Fruit fly (Drosophila melanogaster) whole organism, embryonic: Measurements from ENCODE around the gene CG14043.
A peak's percentile ranks its signal among the peaks of the same experiment; 100 is the strongest.

Experiments
- ATbp ChIP-seq: fragments of 200-800 bp; sonication (Bioruptor generic); optimal IDR thresholded peaks from 2 replicates; lab custom pipeline; 2017; ENCODE audit warnings: missing biosample characterization, mild to moderate bottlenecking, missing genetic modification characterization, missing genetic modification reagents
- Bdp1 ChIP-seq: fragments of 200-800 bp; sonication (Bioruptor generic); optimal IDR thresholded peaks from 3 replicates; lab custom pipeline; 2016; ENCODE audit warnings: missing biosample characterization, missing genetic modification characterization
- CG10267 ChIP-seq: fragments of 200-800 bp; sonication (Bioruptor generic); optimal IDR thresholded peaks from 2 replicates; lab custom pipeline; 2018; ENCODE audit warnings: missing biosample characterization, mild to moderate bottlenecking, missing genetic modification characterization, moderate library complexity
- CG10543 ChIP-seq: fragments of 200-800 bp; sonication (Bioruptor generic); optimal IDR thresholded peaks from 3 replicates; lab custom pipeline; 2017; ENCODE audit warnings: missing biosample characterization, mild to moderate bottlenecking, missing genetic modification characterization, moderate library complexity
- CG12744 ChIP-seq: fragments of 200-800 bp; sonication (Bioruptor generic); optimal IDR thresholded peaks from 2 replicates; lab custom pipeline; 2016; ENCODE audit warnings: missing biosample characterization, missing genetic modification characterization
- CG15479 ChIP-seq: fragments of 200-800 bp; sonication (Bioruptor generic); optimal IDR thresholded peaks from 3 replicates; lab custom pipeline; 2019; ENCODE audit warnings: missing biosample characterization, mild to moderate bottlenecking, missing genetic modification characterization, moderate library complexity
- CG30403 ChIP-seq: fragments of 200-800 bp; sonication (Bioruptor generic); optimal IDR thresholded peaks from 3 replicates; lab custom pipeline; 2016; ENCODE audit warnings: missing biosample characterization, missing genetic modification characterization
- CG32772 ChIP-seq: fragments of 200-800 bp; sonication (Bioruptor generic); IDR thresholded peaks from 2 replicates; pipeline ENCODE4 v1.3.6; 2022; ENCODE audit warnings: missing biosample characterization, missing genetic modification characterization
- CG3726 ChIP-seq: fragments of 200-800 bp; sonication (Bioruptor generic); IDR thresholded peaks from 3 replicates; pipeline ENCODE4, ENCODE4 v1.3.6; 2022; ENCODE audit warnings: missing biosample characterization, missing genetic modification characterization
- CG5180 ChIP-seq: fragments of 200-800 bp; sonication (Bioruptor generic); optimal IDR thresholded peaks from 3 replicates; lab custom pipeline; 2017; ENCODE audit warnings: missing biosample characterization, missing genetic modification characterization, mild to moderate bottlenecking, moderate library complexity, missing genetic modification reagents
- CG6254 ChIP-seq: fragments of 200-800 bp; sonication (Bioruptor generic); optimal IDR thresholded peaks from 3 replicates; lab custom pipeline; 2017; ENCODE audit warnings: mild to moderate bottlenecking, missing biosample characterization, missing genetic modification reagents, missing genetic modification characterization
- CG7786 ChIP-seq: fragments of 200-800 bp; sonication (Bioruptor generic); optimal IDR thresholded peaks from 2 replicates; lab custom pipeline; 2016; ENCODE audit warnings: missing biosample characterization, missing genetic modification characterization
- CG7839 ChIP-seq: fragments of 200-800 bp; sonication (Bioruptor generic); optimal IDR thresholded peaks from 3 replicates; lab custom pipeline; 2018; ENCODE audit warnings: missing biosample characterization, mild to moderate bottlenecking, missing genetic modification characterization, moderate library complexity
- CG7928 ChIP-seq: fragments of 200-800 bp; sonication (Bioruptor generic); optimal IDR thresholded peaks from 2 replicates; lab custom pipeline; 2017; ENCODE audit warnings: missing biosample characterization, mild to moderate bottlenecking, missing genetic modification characterization
- CG9609 ChIP-seq: fragments of 200-800 bp; sonication (Bioruptor generic); optimal IDR thresholded peaks from 3 replicates; lab custom pipeline; 2016; ENCODE audit warnings: missing biosample characterization, missing genetic modification characterization
- D19B ChIP-seq: fragments of 200-800 bp; sonication (Bioruptor generic); optimal IDR thresholded peaks from 2 replicates; lab custom pipeline; 2017; ENCODE audit warnings: missing biosample characterization, mild to moderate bottlenecking, missing genetic modification characterization
- Dp ChIP-seq: fragments of 200-800 bp; sonication (Bioruptor generic); optimal IDR thresholded peaks from 2 replicates; lab custom pipeline; 2018; ENCODE audit warnings: missing biosample characterization, mild to moderate bottlenecking, missing genetic modification characterization, moderate library complexity
- Jarid2 ChIP-seq: fragments of 200-800 bp; sonication (Bioruptor generic); optimal IDR thresholded peaks from 3 replicates; lab custom pipeline; 2017; ENCODE audit warnings: mild to moderate bottlenecking, missing biosample characterization, missing genetic modification reagents, missing genetic modification characterization
- Lhr ChIP-seq: fragments of 200-800 bp; sonication (Bioruptor generic); optimal IDR thresholded peaks from 3 replicates; lab custom pipeline; 2017; ENCODE audit warnings: mild to moderate bottlenecking, missing biosample characterization, missing genetic modification reagents, missing genetic modification characterization
- Mad ChIP-seq: fragments of 200-800 bp; sonication (Bioruptor generic); optimal IDR thresholded peaks from 2 replicates; lab custom pipeline; 2016; ENCODE audit warnings: missing biosample characterization, missing genetic modification characterization
- Med ChIP-seq: fragments of 200-800 bp; sonication (Bioruptor generic); peaks from one replicate; lab custom pipeline; 2016; ENCODE audit warnings: missing biosample characterization, missing genetic modification characterization, mild to moderate bottlenecking, inconsistent platforms, moderate library complexity
- NfI ChIP-seq: fragments of 200-800 bp; sonication (Bioruptor generic); optimal IDR thresholded peaks from 3 replicates; lab custom pipeline; 2018; ENCODE audit warnings: missing biosample characterization, mild to moderate bottlenecking, missing genetic modification characterization, moderate library complexity
- Xrp1 ChIP-seq: fragments of 200-800 bp; sonication (Bioruptor generic); IDR thresholded peaks from 2 replicates; pipeline ENCODE4 v1.3.6; 2022; ENCODE audit warnings: missing biosample characterization, missing genetic modification characterization
- amos ChIP-seq: fragments of 200-800 bp; sonication (Bioruptor generic); IDR thresholded peaks from 2 replicates; pipeline ENCODE4 v1.3.6; 2022; ENCODE audit warnings: missing biosample characterization, missing genetic modification characterization; ENCODE audit not compliant: partially characterized antibody
- ap ChIP-seq: fragments of 200-800 bp; sonication (Bioruptor generic); IDR thresholded peaks from 2 replicates; pipeline ENCODE4 v1.3.6; 2022; ENCODE audit warnings: missing biosample characterization, missing genetic modification characterization
- cas ChIP-seq: fragments of 200-800 bp; sonication (Bioruptor generic); IDR thresholded peaks from 2 replicates; pipeline ENCODE4 v1.3.6; 2022; ENCODE audit warnings: missing biosample characterization, missing genetic modification characterization
- caup ChIP-seq: fragments of 200-800 bp; sonication (Bioruptor generic); optimal IDR thresholded peaks from 3 replicates; lab custom pipeline; 2017; ENCODE audit warnings: missing biosample characterization, mild to moderate bottlenecking, missing genetic modification characterization, moderate library complexity; ENCODE audit not compliant: severe bottlenecking
- crol ChIP-seq: fragments of 200-800 bp; sonication (Bioruptor generic); IDR thresholded peaks from 2 replicates; pipeline ENCODE4 v1.3.6; 2022; ENCODE audit warnings: missing biosample characterization, missing genetic modification characterization
- da ChIP-seq: fragments of 200-800 bp; sonication (Bioruptor generic); optimal IDR thresholded peaks from 2 replicates; lab custom pipeline; 2016; ENCODE audit warnings: missing biosample characterization, missing genetic modification characterization
- fd3F ChIP-seq: fragments of 200-800 bp; sonication (Bioruptor generic); optimal IDR thresholded peaks from 2 replicates; lab custom pipeline; 2018; ENCODE audit warnings: missing biosample characterization, mild to moderate bottlenecking, missing genetic modification characterization, moderate library complexity
- fu2 ChIP-seq: fragments of 200-800 bp; sonication (Bioruptor generic); optimal IDR thresholded peaks from 2 replicates; lab custom pipeline; 2016; ENCODE audit warnings: missing biosample characterization, missing genetic modification characterization
- gce ChIP-seq: fragments of 200-800 bp; sonication (Bioruptor generic); IDR thresholded peaks from 3 replicates; pipeline ENCODE4 v1.3.6; 2022; ENCODE audit warnings: missing biosample characterization, missing genetic modification characterization
- gem ChIP-seq: fragments of 200-800 bp; sonication (Bioruptor generic); optimal IDR thresholded peaks from 2 replicates; lab custom pipeline; 2019; ENCODE audit warnings: missing biosample characterization, mild to moderate bottlenecking, missing genetic modification characterization, moderate library complexity
- grau ChIP-seq: fragments of 200-800 bp; optimal IDR thresholded peaks from 3 replicates; lab custom pipeline; 2019; ENCODE audit warnings: missing biosample characterization, mild to moderate bottlenecking, missing genetic modification characterization, moderate library complexity
- jigr1 ChIP-seq: fragments of 200-800 bp; sonication (Bioruptor generic); IDR thresholded peaks from 3 replicates; pipeline ENCODE4 v1.3.6; 2022; ENCODE audit warnings: missing biosample characterization, missing genetic modification characterization
- jumu ChIP-seq: fragments of 200-800 bp; sonication (Bioruptor generic); optimal IDR thresholded peaks from 3 replicates; lab custom pipeline; 2016; ENCODE audit warnings: missing biosample characterization, missing genetic modification characterization
- ken ChIP-seq: fragments of 200-800 bp; sonication (Bioruptor generic); IDR thresholded peaks from 3 replicates; pipeline ENCODE4 v1.3.6; 2022; ENCODE audit warnings: missing biosample characterization, missing genetic modification characterization
- klu ChIP-seq: fragments of 200-800 bp; sonication (Bioruptor generic); IDR thresholded peaks from 2 replicates; pipeline ENCODE4 v1.3.6; 2022; ENCODE audit warnings: missing biosample characterization, missing genetic modification characterization
- lbe ChIP-seq: fragments of 200-800 bp; sonication (Bioruptor generic); optimal IDR thresholded peaks from 2 replicates; lab custom pipeline; 2016; ENCODE audit warnings: missing biosample characterization, mild to moderate bottlenecking, missing genetic modification characterization
- nerfin-1 ChIP-seq: fragments of 200-800 bp; sonication (Bioruptor generic); optimal IDR thresholded peaks from 3 replicates; lab custom pipeline; 2019; ENCODE audit warnings: missing biosample characterization, mild to moderate bottlenecking, missing genetic modification characterization, moderate library complexity
- nom ChIP-seq: fragments of 200-800 bp; sonication (Bioruptor generic); optimal IDR thresholded peaks from 2 replicates; lab custom pipeline; 2017; ENCODE audit warnings: missing biosample characterization, missing genetic modification characterization, mild to moderate bottlenecking, moderate library complexity, missing genetic modification reagents
- pan ChIP-seq, 4 experiments: fragments of >200 bp in 3 of 4; fragments of 200-800 bp in 1 of 4; sonication (Bioruptor generic) in 1 of 4; optimal IDR thresholded peaks in 3 of 4; IDR thresholded peaks in 1 of 4; 2 replicates each; pipeline versions ENCODE4 v1.3.6 to Lab custom; 2017 to 2022; ENCODE audit warnings: missing biosample characterization in 2 of 4, missing genetic modification characterization in 2 of 4, mixed read lengths in 1 of 4
- repo ChIP-seq: fragments of 200-800 bp; sonication (Bioruptor generic); optimal IDR thresholded peaks from 2 replicates; lab custom pipeline; 2016; ENCODE audit warnings: missing biosample characterization, missing genetic modification characterization
- sens-2 ChIP-seq: fragments of 200-800 bp; sonication (Bioruptor generic); IDR thresholded peaks from 2 replicates; pipeline ENCODE4 v1.3.6; 2022; ENCODE audit warnings: missing biosample characterization, missing genetic modification characterization
- sim ChIP-seq: fragments of 200-800 bp; sonication (Bioruptor generic); IDR thresholded peaks from 2 replicates; pipeline ENCODE4 v1.3.6; 2022; ENCODE audit warnings: missing biosample characterization, missing genetic modification characterization
- slou ChIP-seq: fragments of 200-800 bp; sonication (Bioruptor generic); optimal IDR thresholded peaks from 3 replicates; lab custom pipeline; 2016; ENCODE audit warnings: missing biosample characterization, missing genetic modification characterization
- tll ChIP-seq, 2 experiments: fragments of 200-800 bp in 1 of 2; fragments of >200 bp in 1 of 2; sonication (Bioruptor generic) in 1 of 2; optimal IDR thresholded peaks; 2 replicates each; lab custom pipeline; 2017 to 2019; ENCODE audit warnings: missing biosample characterization in 2 of 2, missing genetic modification characterization in 2 of 2, mild to moderate bottlenecking in 1 of 2, moderate library complexity in 1 of 2
- zfh2 ChIP-seq: fragments of 200-800 bp; sonication (Bioruptor generic); optimal IDR thresholded peaks from 2 replicates; lab custom pipeline; 2016; ENCODE audit warnings: missing biosample characterization, missing genetic modification characterization

CG14043 gene

DNA sequence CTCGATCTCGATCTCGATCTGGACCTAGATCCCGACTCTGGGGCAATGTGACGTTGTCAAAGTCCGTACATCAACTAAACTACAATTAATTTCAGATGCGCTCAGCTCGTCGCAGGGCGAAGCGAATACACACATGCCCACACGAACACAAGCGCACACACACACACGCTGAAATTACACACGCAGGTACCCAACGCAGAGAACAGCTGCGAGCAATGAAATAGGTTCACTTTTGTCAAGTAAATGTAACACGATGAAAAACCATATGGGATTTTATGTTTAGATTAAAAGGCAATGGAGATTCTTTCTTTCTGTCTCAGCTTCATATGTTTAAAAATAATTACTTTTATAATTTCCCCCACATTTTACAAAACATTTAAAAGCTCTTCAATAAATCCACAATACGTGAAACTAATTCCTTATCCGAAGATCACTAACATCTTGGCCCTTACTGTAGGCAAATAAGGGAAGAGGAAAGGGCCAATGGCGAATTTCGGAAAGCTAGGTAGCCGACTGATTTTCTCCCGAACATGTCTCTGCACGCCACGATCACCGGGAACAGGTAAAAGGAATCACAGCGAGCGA lies 28.9 kb downstream of the CG14043 start (continued):
- TF ChIP-seq jumu = peak; percentile 76
- TF ChIP-seq fd3F = peak; percentile 69
- peak; percentile 40 for TF ChIP-seq Lhr (GFP tag; lab: Kevin White, UChicago)
- TF ChIP-seq fu2 (GFP tag; lab: Kevin White, UChicago) = peak; percentile 62
- peak; percentile 52 for TF ChIP-seq Jarid2 (GFP tag; lab: Kevin White, UChicago)
- peak; percentile 88 for TF ChIP-seq CG7839
- TF ChIP-seq zfh2 (GFP tag; lab: Kevin White, UChicago) = peak; percentile 70
- peak; percentile 51; the same call in 2 of the 3 replicates for TF ChIP-seq ken
- TF ChIP-seq Mad (GFP tag; lab: Kevin White, UChicago) = peak; percentile 70
- peak; percentile 44 for TF ChIP-seq slou (GFP tag; lab: Kevin White, UChicago)
- TF ChIP-seq CG7786 (GFP tag; lab: Kevin White, UChicago) = peak; percentile 79
- TF ChIP-seq nerfin-1 (tag; lab: Kevin White, UChicago) = peak; percentile 75
- TF ChIP-seq lbe (GFP tag; lab: Kevin White, UChicago) = peak; percentile 86
- TF ChIP-seq D19B = peak; percentile 55
- peak; percentile 14 for TF ChIP-seq repo
- peak; percentile 86 for TF ChIP-seq CG30403 (GFP tag; lab: Kevin White, UChicago)
- TF ChIP-seq gce (GFP tag; lab: Robert Waterston, UW) = 0 out of 3 replicates have a peak, but pooled peaks have one; percentile 50
- TF ChIP-seq NfI = peak; percentile 75
- peak; percentile 94 for TF ChIP-seq gem (tag; lab: Kevin White, UChicago)
- TF ChIP-seq Med = peak; percentile 95
- peak; percentile 50; the same call in 1 of the 2 replicates for TF ChIP-seq sim (GFP tag; lab: Robert Waterston, UW)
- TF ChIP-seq CG12744 (GFP tag; lab: Kevin White, UChicago) = peak; percentile 75
- peak; percentile 75 for TF ChIP-seq CG10543
- TF ChIP-seq Bdp1 (GFP tag; lab: Kevin White, UChicago) = peak; percentile 48
- peak; percentile 83 for TF ChIP-seq CG10267 (tag; lab: Kevin White, UChicago)
- TF ChIP-seq amos (GFP tag; lab: Robert Waterston, UW) = no peak
- peak; percentile 81 for TF ChIP-seq caup (GFP tag; lab: Kevin White, UChicago)
- no peak for TF ChIP-seq pan (optimal IDR thresholded peaks at IDR 0.05; lab: Kevin White, UChicago)
- TF ChIP-seq pan (GFP tag; optimal IDR thresholded peaks at IDR 0.05 in 1 of 2, IDR thresholded peaks at IDR 0.05 in 1 of 2) = peak in 1 of 2 experiments; percentile 82
- peak; percentile 70 for TF ChIP-seq nom (GFP tag; lab: Kevin White, UChicago)
- TF ChIP-seq ap (GFP tag; lab: Robert Waterston, UW) = peak; percentile 26; the same call in 1 of the 2 replicates
- peak; percentile 92 for TF ChIP-seq Xrp1 (GFP tag; lab: Robert Waterston, UW)
- no peak for TF ChIP-seq da (GFP tag; lab: Kevin White, UChicago)
- peak; percentile 51 for TF ChIP-seq CG15479
- peak; percentile 77 for TF ChIP-seq ATbp (GFP tag; lab: Kevin White, UChicago)
- peak; percentile 53 for TF ChIP-seq CG7928
- peak; percentile 16; the same call in 1 of the 3 replicates for TF ChIP-seq CG3726 (GFP tag; lab: Robert Waterston, UW)
- no peak for TF ChIP-seq Dp
- no peak for TF ChIP-seq crol (GFP tag; lab: Robert Waterston, UW)
- peak; percentile 70; the same call in 1 of the 2 replicates for TF ChIP-seq klu (GFP tag; lab: Robert Waterston, UW)
- peak; percentile 70 for TF ChIP-seq cas (GFP tag; lab: Robert Waterston, UW)
- peak in 1 of 2 experiments; percentile 73 for TF ChIP-seq tll (GFP tag; optimal IDR thresholded peaks at IDR 0.05; lab: Kevin White, UChicago)
- peak; percentile 68 for TF ChIP-seq grau (tag; lab: Kevin White, UChicago)
- peak; percentile 72 for TF ChIP-seq CG5180 (GFP tag; lab: Kevin White, UChicago)
- no peak for TF ChIP-seq jigr1 (GFP tag; lab: Robert Waterston, UW)
- peak; percentile 75 for TF ChIP-seq CG6254
- TF ChIP-seq CG9609 (GFP tag; lab: Kevin White, UChicago) = peak; percentile 84
- TF ChIP-seq CG32772 (GFP tag; lab: Robert Waterston, UW) = peak; percentile 70
- TF ChIP-seq sens-2 (GFP tag; lab: Robert Waterston, UW) = peak; percentile 60
